Fruit fly (Drosophila melanogaster): ENCODE results near the gene Rga.

The Rga gene

dm6 chr3R:5565623-5566022 lies 47.3 kb downstream of the Rga start (continued):
- TF ChIP-seq Sox102F (GFP tag; optimal IDR thresholded peaks at IDR 0.05) (no peak), gsb-n (tag; optimal IDR thresholded peaks at IDR 0.05) (no peak), Hmx (GFP tag; optimal IDR thresholded peaks at IDR 0.05) (no peak), jigr1 (GFP tag; IDR thresholded peaks at IDR 0.05) (no peak), dati (GFP tag; IDR thresholded peaks at IDR 0.05) (peak; percentile 82), MESR4 (GFP tag; optimal IDR thresholded peaks at IDR 0.05) (peak; percentile 4), sisA (GFP tag; IDR thresholded peaks at IDR 0.05) (peak; percentile 86), pfk (GFP tag; optimal IDR thresholded peaks at IDR 0.05) (no peak), CG17912 (GFP tag; optimal IDR thresholded peaks at IDR 0.05) (no peak)

dm6 chr3R:5564775-5565190 lies 48.1 kb downstream of the Rga start, which contains the start of the genes CG14671 and CG12746:
Gene CG14671 (minus strand): TSS chr3R:5564815.
Gene CG12746 (plus strand): TSS chr3R:5564865.
- TF ChIP-seq Med (GFP tag) (no peak), CG11456 (GFP tag; IDR thresholded peaks at IDR 0.05) (no peak), pho (GFP tag; optimal IDR thresholded peaks at IDR 0.05) (no peak), NfI (GFP tag; optimal IDR thresholded peaks at IDR 0.05) (no peak), Deaf1 (tag; optimal IDR thresholded peaks at IDR 0.05) (peak; percentile 58), CG10462 (GFP tag; optimal IDR thresholded peaks at IDR 0.05) (no peak), Atf3 (GFP tag; optimal IDR thresholded peaks at IDR 0.05) (no peak), en (GFP tag; optimal IDR thresholded peaks at IDR 0.05) (no peak), pfk (GFP tag; optimal IDR thresholded peaks at IDR 0.05) (no peak), CG9797 (GFP tag; optimal IDR thresholded peaks at IDR 0.05) (peak; percentile 30), luna (GFP tag; optimal IDR thresholded peaks at IDR 0.05) (no peak), CG3726 (GFP tag; IDR thresholded peaks at IDR 0.05) (no peak), CG10543 (GFP tag; optimal IDR thresholded peaks at IDR 0.05) (no peak), odd (GFP tag; optimal IDR thresholded peaks at IDR 0.05) (no peak), CG31388 (GFP tag; optimal IDR thresholded peaks at IDR 0.05) (no peak), Usf (GFP tag; optimal IDR thresholded peaks at IDR 0.05) (no peak), CG7786 (GFP tag; optimal IDR thresholded peaks at IDR 0.05) (no peak), CG14014 (GFP tag; IDR thresholded peaks at IDR 0.05) (no peak), CG8944 (GFP tag; optimal IDR thresholded peaks at IDR 0.05) (no peak), CG16815 (GFP tag; optimal IDR thresholded peaks at IDR 0.05) (no peak), CG12071 (GFP tag; optimal IDR thresholded peaks at IDR 0.05) (no peak), caup (GFP tag; optimal IDR thresholded peaks at IDR 0.05; ENCODE audit: severe bottlenecking) (no peak), nerfin-1 (tag; optimal IDR thresholded peaks at IDR 0.05) (no peak), CG1832 (GFP tag; optimal IDR thresholded peaks at IDR 0.05) (no peak), Nf-YA (GFP tag; IDR thresholded peaks at IDR 0.05) (no peak), CG17802 (tag; optimal IDR thresholded peaks at IDR 0.05) (no peak), esg (GFP tag; conservative IDR thresholded peaks at IDR 0.05) (no peak), Sry-δ (GFP tag; optimal IDR thresholded peaks at IDR 0.05) (peak; percentile 4), Hsf (GFP tag; optimal IDR thresholded peaks at IDR 0.05) (no peak), CG8290 (GFP tag; optimal IDR thresholded peaks at IDR 0.05) (no peak), CG8290 (tag; optimal IDR thresholded peaks at IDR 0.05) (no peak), CG32767 (GFP tag; IDR thresholded peaks at IDR 0.05) (no peak), CG15011 (GFP tag; optimal IDR thresholded peaks at IDR 0.05) (no peak), Abd-B (GFP tag; optimal IDR thresholded peaks at IDR 0.05) (no peak), CG9727 (GFP tag; optimal IDR thresholded peaks at IDR 0.05) (no peak), slp2 (GFP tag; optimal IDR thresholded peaks at IDR 0.05) (no peak), eyg (GFP tag; optimal IDR thresholded peaks at IDR 0.05) (no peak), HLH4C (GFP tag; IDR thresholded peaks at IDR 0.05; ENCODE audit: partially characterized antibody) (peak; percentile 44; the same call in 2 of the 3 replicates), CG1647 (GFP tag; optimal IDR thresholded peaks at IDR 0.05) (no peak), zf30C (GFP tag; optimal IDR thresholded peaks at IDR 0.05) (no peak), CG42726 (GFP tag; IDR thresholded peaks at IDR 0.05; ENCODE audit: partially characterized antibody) (no peak), nau (GFP tag; optimal IDR thresholded peaks at IDR 0.05) (no peak), Tbp (GFP tag; optimal IDR thresholded peaks at IDR 0.05) (no peak)

All from whole organism, embryonic.